In genomic region chr3R:23859365-23859804, dm6 we compare ENCODE assay signal across 1 fruit fly cellular context.
TF ChIP-seq lines count a peak whose summit lies in the region.
"Not testable (repeated sequence)": the region's sequence is repeated elsewhere in the genome, so short reads cannot be mapped to it uniquely, and the experiment has no call there.

No protein-coding gene starts in this region.

TF ChIP-seq in whole organism, embryonic, 481 proteins besides CTCF, POLR2A, EP300 and RAD21 (continued from another document and continues in another):
- TF ChIP-seq CG42726 (GFP tag; IDR thresholded peaks at IDR 0.05; lab: Robert Waterston, UW; ENCODE audit: partially characterized antibody) = peak; percentile 93
- TF ChIP-seq tup (GFP tag; optimal IDR thresholded peaks at IDR 0.05; lab: Kevin White, UChicago) = peak; percentile 66
- peak; percentile 45 for TF ChIP-seq Nf-YC (tag; optimal IDR thresholded peaks at IDR 0.05; lab: Kevin White, UChicago)
- TF ChIP-seq sug (tag; optimal IDR thresholded peaks at IDR 0.05; lab: Kevin White, UChicago) = peak; percentile 44
- peak; percentile 80 for TF ChIP-seq CG9932 (GFP tag; IDR thresholded peaks at IDR 0.05; lab: Robert Waterston, UW)
- peak; percentile 64; the same call in 1 of the 2 replicates for TF ChIP-seq gsb (GFP tag; IDR thresholded peaks at IDR 0.05; lab: Robert Waterston, UW)
- TF ChIP-seq ci (GFP tag; IDR thresholded peaks at IDR 0.05; lab: Robert Waterston, UW) = peak; percentile 85
- TF ChIP-seq sim (GFP tag; IDR thresholded peaks at IDR 0.05; lab: Robert Waterston, UW) = peak; percentile 80
- TF ChIP-seq tgo (GFP tag; IDR thresholded peaks at IDR 0.05; lab: Robert Waterston, UW) = peak; percentile 71; the same call in 2 of the 3 replicates
- peak; percentile 46 for TF ChIP-seq gsb-n (tag; optimal IDR thresholded peaks at IDR 0.05; lab: Kevin White, UChicago)
- peak; percentile 22 for TF ChIP-seq CG10462 (GFP tag; optimal IDR thresholded peaks at IDR 0.05; lab: Kevin White, UChicago)
- peak; percentile 60 for TF ChIP-seq HHEX (GFP tag; optimal IDR thresholded peaks at IDR 0.05; lab: Kevin White, UChicago)
- TF ChIP-seq pzg (GFP tag; optimal IDR thresholded peaks at IDR 0.05; lab: Kevin White, UChicago) = peak; percentile 25
- peak; percentile 90 for TF ChIP-seq chinmo (GFP tag; IDR thresholded peaks at IDR 0.05; lab: Robert Waterston, UW; ENCODE audit: partially characterized antibody)
- peak; percentile 42 for TF ChIP-seq Sry-δ (GFP tag; optimal IDR thresholded peaks at IDR 0.05; lab: Kevin White, UChicago)
- peak; percentile 44 for TF ChIP-seq CG2712 (tag; optimal IDR thresholded peaks at IDR 0.05; lab: Kevin White, UChicago)
- TF ChIP-seq CG14860 (GFP tag; IDR thresholded peaks at IDR 0.05; lab: Robert Waterston, UW; ENCODE audit: partially characterized antibody) = 0 out of 3 replicates have a peak, but pooled peaks have one; percentile 29
- peak; percentile 46 for TF ChIP-seq CG13775 (GFP tag; optimal IDR thresholded peaks at IDR 0.05; lab: Kevin White, UChicago)
- peak; percentile 38 for TF ChIP-seq Oli (tag; optimal IDR thresholded peaks at IDR 0.05; lab: Kevin White, UChicago)
- TF ChIP-seq Jarid2 (GFP tag; optimal IDR thresholded peaks at IDR 0.05; lab: Kevin White, UChicago) = peak; percentile 85
- peak; percentile 66 for TF ChIP-seq nerfin-2 (GFP tag; IDR thresholded peaks at IDR 0.05; lab: Robert Waterston, UW; ENCODE audit: partially characterized antibody)
- peak; percentile 73 for TF ChIP-seq ERR (GFP tag; optimal IDR thresholded peaks at IDR 0.05; lab: Kevin White, UChicago)
- peak; percentile 64; the same call in 1 of the 2 replicates for TF ChIP-seq HLH3B (GFP tag; IDR thresholded peaks at IDR 0.05; lab: Robert Waterston, UW)
- peak; percentile 76; the same call in 2 of the 3 replicates for TF ChIP-seq otp (GFP tag; IDR thresholded peaks at IDR 0.05; lab: Robert Waterston, UW)
- peak; percentile 19 for TF ChIP-seq fd3F (GFP tag; optimal IDR thresholded peaks at IDR 0.05; lab: Kevin White, UChicago)
- peak; percentile 65 for TF ChIP-seq CG15269 (tag; optimal IDR thresholded peaks at IDR 0.05; lab: Kevin White, UChicago)
- peak; percentile 41 for TF ChIP-seq CG18619 (GFP tag; optimal IDR thresholded peaks at IDR 0.05; lab: Kevin White, UChicago)
- TF ChIP-seq nerfin-1 (tag; optimal IDR thresholded peaks at IDR 0.05; lab: Kevin White, UChicago) = peak; percentile 45
- TF ChIP-seq HmgZ (tag; optimal IDR thresholded peaks at IDR 0.05; lab: Kevin White, UChicago) = peak; percentile 78
- TF ChIP-seq luna (GFP tag; optimal IDR thresholded peaks at IDR 0.05; lab: Kevin White, UChicago) = peak; percentile 31
- peak; percentile 28 for TF ChIP-seq CG12236 (GFP tag; optimal IDR thresholded peaks at IDR 0.05; lab: Kevin White, UChicago)
- peak; percentile 80 for TF ChIP-seq caup (GFP tag; optimal IDR thresholded peaks at IDR 0.05; lab: Kevin White, UChicago; ENCODE audit: severe bottlenecking)
- not testable (repeated sequence) for TF ChIP-seq lov, Trl, hkb (optimal IDR thresholded peaks at IDR 0.05; lab: Kevin White, UChicago)
- TF ChIP-seq lov (GFP tag; IDR thresholded peaks at IDR 0.05; lab: Robert Waterston, UW) = peak; percentile 53; the same call in 1 of the 3 replicates
- peak; percentile 64 for TF ChIP-seq Trl (GFP tag; optimal IDR thresholded peaks at IDR 0.05; lab: Kevin White, UChicago)
- peak; percentile 81 for TF ChIP-seq CG11247 (GFP tag; IDR thresholded peaks at IDR 0.05; lab: Robert Waterston, UW)
- 0 out of 2 replicates have a peak, but pooled peaks have one; percentile 22 for TF ChIP-seq toy (GFP tag; IDR thresholded peaks at IDR 0.05; lab: Robert Waterston, UW)
- TF ChIP-seq CG4730 (GFP tag; IDR thresholded peaks at IDR 0.05; lab: Robert Waterston, UW) = peak; percentile 56; the same call in 1 of the 2 replicates
- TF ChIP-seq stwl (tag; optimal IDR thresholded peaks at IDR 0.05; lab: Kevin White, UChicago) = peak; percentile 46
- peak; percentile 55 for TF ChIP-seq CG15514 (GFP tag; optimal IDR thresholded peaks at IDR 0.05; lab: Kevin White, UChicago)
- peak; percentile 62; the same call in 2 of the 3 replicates for TF ChIP-seq CG7963 (GFP tag; IDR thresholded peaks at IDR 0.05; lab: Robert Waterston, UW; ENCODE audit: partially characterized antibody)
- TF ChIP-seq Fer3 (tag; optimal IDR thresholded peaks at IDR 0.05; lab: Kevin White, UChicago) = peak; percentile 56
- peak; percentile 39 to 64 for TF ChIP-seq chif (GFP tag; optimal IDR thresholded peaks at IDR 0.05; lab: Kevin White, UChicago)
- peak; percentile 72 for TF ChIP-seq shn (GFP tag; optimal IDR thresholded peaks at IDR 0.05; lab: Kevin White, UChicago)
- peak; percentile 73 for TF ChIP-seq CG7786 (GFP tag; optimal IDR thresholded peaks at IDR 0.05; lab: Kevin White, UChicago)
- TF ChIP-seq Myb (GFP tag; optimal IDR thresholded peaks at IDR 0.05; lab: Kevin White, UChicago) = peak; percentile 31
- TF ChIP-seq ase (GFP tag; IDR thresholded peaks at IDR 0.05; lab: Robert Waterston, UW) = peak; percentile 60; the same call in 1 of the 3 replicates
- peak; percentile 32 for TF ChIP-seq CG17385 (GFP tag; optimal IDR thresholded peaks at IDR 0.05; lab: Kevin White, UChicago)
- TF ChIP-seq inv (GFP tag; IDR thresholded peaks at IDR 0.05; lab: Robert Waterston, UW; ENCODE audit: partially characterized antibody) = peak; percentile 60; the same call in 1 of the 2 replicates
- TF ChIP-seq mld (GFP tag; IDR thresholded peaks at IDR 0.05; lab: Robert Waterston, UW; ENCODE audit: partially characterized antibody) = peak; percentile 77; the same call in 2 of the 3 replicates
- TF ChIP-seq NFAT (GFP tag; IDR thresholded peaks at IDR 0.05; lab: Robert Waterston, UW) = peak; percentile 79
- TF ChIP-seq Atf-2 (GFP tag; optimal IDR thresholded peaks at IDR 0.05; lab: Kevin White, UChicago) = peak; percentile 47
- peak; percentile 14 for TF ChIP-seq ash1 (GFP tag; optimal IDR thresholded peaks at IDR 0.05; lab: Kevin White, UChicago)
- peak; percentile 71 for TF ChIP-seq sd (tag; optimal IDR thresholded peaks at IDR 0.05; lab: Kevin White, UChicago)
- TF ChIP-seq CG32532 (GFP tag; IDR thresholded peaks at IDR 0.05; lab: Robert Waterston, UW) = peak; percentile 82
- peak; percentile 60 for TF ChIP-seq CG7839 (tag; optimal IDR thresholded peaks at IDR 0.05; lab: Kevin White, UChicago)
- TF ChIP-seq CG9876 (GFP tag; optimal IDR thresholded peaks at IDR 0.05; lab: Kevin White, UChicago) = peak; percentile 56
- TF ChIP-seq Atf6 (GFP tag; IDR thresholded peaks at IDR 0.05; lab: Robert Waterston, UW) = peak; percentile 76
- peak; percentile 26; the same call in 1 of the 2 replicates for TF ChIP-seq klu (GFP tag; IDR thresholded peaks at IDR 0.05; lab: Robert Waterston, UW)
- TF ChIP-seq CG4360 (GFP tag; IDR thresholded peaks at IDR 0.05; lab: Robert Waterston, UW) = peak; percentile 64
- TF ChIP-seq pros (GFP tag; optimal IDR thresholded peaks at IDR 0.05; lab: Kevin White, UChicago) = peak; percentile 53
- TF ChIP-seq H15 (GFP tag; IDR thresholded peaks at IDR 0.05; lab: Robert Waterston, UW) = 0 out of 3 replicates have a peak, but pooled peaks have one; percentile 55
- peak; percentile 6 for TF ChIP-seq CG3065 (GFP tag; optimal IDR thresholded peaks at IDR 0.05; lab: Kevin White, UChicago)
- peak; percentile 58 for TF ChIP-seq Xbp1 (GFP tag; optimal IDR thresholded peaks at IDR 0.05; lab: Kevin White, UChicago)
- peak; percentile 57; the same call in 1 of the 2 replicates for TF ChIP-seq CG14667 (GFP tag; IDR thresholded peaks at IDR 0.05; lab: Robert Waterston, UW)
- peak; percentile 24 for TF ChIP-seq Hsf (GFP tag; optimal IDR thresholded peaks at IDR 0.05; lab: Kevin White, UChicago)
- TF ChIP-seq exex (tag; optimal IDR thresholded peaks at IDR 0.05; lab: Kevin White, UChicago) = peak; percentile 24
- TF ChIP-seq lola (GFP tag; optimal IDR thresholded peaks at IDR 0.05; lab: Kevin White, UChicago) = peak in 1 of 3 experiments; percentile 16
- peak; percentile 52 for TF ChIP-seq CG9727 (GFP tag; optimal IDR thresholded peaks at IDR 0.05; lab: Kevin White, UChicago)
- peak; percentile 83 for TF ChIP-seq vvl (GFP tag; IDR thresholded peaks at IDR 0.05; lab: Robert Waterston, UW)
- peak; percentile 91 for TF ChIP-seq Dbx (GFP tag; IDR thresholded peaks at IDR 0.05; lab: Robert Waterston, UW)
- peak; percentile 82 for TF ChIP-seq gro (GFP tag; optimal IDR thresholded peaks at IDR 0.05; lab: Kevin White, UChicago)
- TF ChIP-seq CG14014 (GFP tag; IDR thresholded peaks at IDR 0.05; lab: Robert Waterston, UW) = peak; percentile 73; the same call in 1 of the 2 replicates
- TF ChIP-seq btn (GFP tag; optimal IDR thresholded peaks at IDR 0.05; lab: Kevin White, UChicago) = peak; percentile 57
- TF ChIP-seq ftz-f1 (GFP tag; optimal IDR thresholded peaks at IDR 0.05; lab: Kevin White, UChicago) = peak; percentile 51
- TF ChIP-seq Hey (tag; optimal IDR thresholded peaks at IDR 0.05; lab: Kevin White, UChicago) = peak; percentile 26
- peak; percentile 67 for TF ChIP-seq Antp (GFP tag; optimal IDR thresholded peaks at IDR 0.05; lab: Kevin White, UChicago)
- TF ChIP-seq CG12769 (tag; optimal IDR thresholded peaks at IDR 0.05; lab: Kevin White, UChicago) = peak; percentile 86
- TF ChIP-seq Ets97D (GFP tag; optimal IDR thresholded peaks at IDR 0.05; lab: Kevin White, UChicago) = peak; percentile 14
- peak; percentile 82 for TF ChIP-seq CG10959 (GFP tag; IDR thresholded peaks at IDR 0.05; lab: Robert Waterston, UW)
- TF ChIP-seq eyg (GFP tag; optimal IDR thresholded peaks at IDR 0.05; lab: Kevin White, UChicago) = peak; percentile 44
- peak; percentile 71 for TF ChIP-seq CG13287 (GFP tag; IDR thresholded peaks at IDR 0.05; lab: Robert Waterston, UW; ENCODE audit: partially characterized antibody)
- peak; percentile 76 for TF ChIP-seq CG34422 (GFP tag; IDR thresholded peaks at IDR 0.05; lab: Robert Waterston, UW)
- peak; percentile 69 for TF ChIP-seq chn (GFP tag; optimal IDR thresholded peaks at IDR 0.05; lab: Kevin White, UChicago)
- peak; percentile 50; the same call in 1 of the 2 replicates for TF ChIP-seq ttk (GFP tag; IDR thresholded peaks at IDR 0.05; lab: Robert Waterston, UW)
- peak; percentile 63 for TF ChIP-seq bab2 (GFP tag; optimal IDR thresholded peaks at IDR 0.05; lab: Kevin White, UChicago)
- 0 out of 2 replicates have a peak, but pooled peaks have one; percentile 42 for TF ChIP-seq sna (GFP tag; IDR thresholded peaks at IDR 0.05; lab: Robert Waterston, UW; ENCODE audit: partially characterized antibody)
- peak; percentile 74 for TF ChIP-seq HLH54F (GFP tag; optimal IDR thresholded peaks at IDR 0.05; lab: Kevin White, UChicago)
- TF ChIP-seq aop (GFP tag; IDR thresholded peaks at IDR 0.05; lab: Robert Waterston, UW) = 0 out of 2 replicates have a peak, but pooled peaks have one; percentile 19
- TF ChIP-seq lbe (GFP tag; optimal IDR thresholded peaks at IDR 0.05; lab: Kevin White, UChicago) = peak; percentile 44
- peak; percentile 75; the same call in 2 of the 3 replicates for TF ChIP-seq knrl (GFP tag; IDR thresholded peaks at IDR 0.05; lab: Robert Waterston, UW; ENCODE audit: partially characterized antibody)
- TF ChIP-seq MBD-R2 (GFP tag; IDR thresholded peaks at IDR 0.05; lab: Robert Waterston, UW) = peak; percentile 51; the same call in 1 of the 2 replicates
- TF ChIP-seq CG14050 (GFP tag; IDR thresholded peaks at IDR 0.05; lab: Robert Waterston, UW) = peak; percentile 44; the same call in 2 of the 3 replicates
- peak; percentile 29 for TF ChIP-seq CG2875 (GFP tag; optimal IDR thresholded peaks at IDR 0.05; lab: Kevin White, UChicago)
- peak; percentile 89 for TF ChIP-seq lilli (GFP tag; optimal IDR thresholded peaks at IDR 0.05; lab: Kevin White, UChicago)
- TF ChIP-seq NC2β (GFP tag; optimal IDR thresholded peaks at IDR 0.05; lab: Kevin White, UChicago) = peak; percentile 79
- peak; percentile 36 for TF ChIP-seq CG15601 (tag; optimal IDR thresholded peaks at IDR 0.05; lab: Kevin White, UChicago)
- TF ChIP-seq amos (GFP tag; IDR thresholded peaks at IDR 0.05; lab: Robert Waterston, UW; ENCODE audit: partially characterized antibody) = peak; percentile 66; the same call in 1 of the 2 replicates
- peak; percentile 59 for TF ChIP-seq ssp (GFP tag; IDR thresholded peaks at IDR 0.05; lab: Robert Waterston, UW)
- TF ChIP-seq CG5180 (GFP tag; optimal IDR thresholded peaks at IDR 0.05; lab: Kevin White, UChicago) = peak; percentile 28
- peak; percentile 70 for TF ChIP-seq pho (GFP tag; optimal IDR thresholded peaks at IDR 0.05; lab: Kevin White, UChicago)
- peak; percentile 25 for TF ChIP-seq CoRest (tag; optimal IDR thresholded peaks at IDR 0.05; lab: Kevin White, UChicago)
- peak; percentile 89 for TF ChIP-seq rib (GFP tag; IDR thresholded peaks at IDR 0.05; lab: Robert Waterston, UW)
- peak; percentile 63 for TF ChIP-seq CG15696 (tag; optimal IDR thresholded peaks at IDR 0.05; lab: Kevin White, UChicago)
- peak; percentile 23 for TF ChIP-seq CG33557 (GFP tag; optimal IDR thresholded peaks at IDR 0.05; lab: Kevin White, UChicago)
- TF ChIP-seq hkb (GFP tag; IDR thresholded peaks at IDR 0.05; lab: Robert Waterston, UW) = peak; percentile 78
- peak; percentile 46 for TF ChIP-seq Neu2 (GFP tag; optimal IDR thresholded peaks at IDR 0.05; lab: Kevin White, UChicago; ENCODE audit: borderline replicate concordance)
- TF ChIP-seq CG11456 (GFP tag; IDR thresholded peaks at IDR 0.05; lab: Robert Waterston, UW) = peak; percentile 84; the same call in 2 of the 3 replicates
- TF ChIP-seq BEAF-32 (GFP tag; optimal IDR thresholded peaks at IDR 0.05; lab: Kevin White, UChicago) = peak; percentile 12
- peak; percentile 46; the same call in 1 of the 2 replicates for TF ChIP-seq sisA (GFP tag; IDR thresholded peaks at IDR 0.05; lab: Robert Waterston, UW)
- peak; percentile 39 for TF ChIP-seq pum (GFP tag; optimal IDR thresholded peaks at IDR 0.05; lab: Kevin White, UChicago)
- peak; percentile 13 for TF ChIP-seq pfk (GFP tag; optimal IDR thresholded peaks at IDR 0.05; lab: Kevin White, UChicago)
- TF ChIP-seq CG16863 (GFP tag; optimal IDR thresholded peaks at IDR 0.05; lab: Kevin White, UChicago) = peak; percentile 58
- TF ChIP-seq CG17829 (tag; optimal IDR thresholded peaks at IDR 0.05; lab: Kevin White, UChicago) = peak; percentile 68
- peak; percentile 54 for TF ChIP-seq jumu (GFP tag; optimal IDR thresholded peaks at IDR 0.05; lab: Kevin White, UChicago)
- TF ChIP-seq Ada2b (GFP tag; IDR thresholded peaks at IDR 0.05; lab: Robert Waterston, UW) = peak; percentile 44
- TF ChIP-seq Dad (GFP tag; optimal IDR thresholded peaks at IDR 0.05; lab: Kevin White, UChicago) = peak; percentile 56
- TF ChIP-seq Awh (GFP tag; IDR thresholded peaks at IDR 0.05; lab: Robert Waterston, UW) = peak; percentile 78
- TF ChIP-seq Bgb (GFP tag; IDR thresholded peaks at IDR 0.05; lab: Robert Waterston, UW; ENCODE audit: partially characterized antibody) = peak; percentile 88
- TF ChIP-seq bcd (GFP tag; optimal IDR thresholded peaks at IDR 0.05; lab: Kevin White, UChicago) = peak; percentile 38
